Worm (Caenorhabditis elegans) whole organism, L4 larva: Measurements from ENCODE around the gene C24A8.5.

Experiments used
- aly-2 ChIP-seq: sonication (generic microtip); optimal IDR thresholded peaks from 2 replicates; lab custom pipeline; 2018; ENCODE audit warnings: missing biosample characterization, missing genetic modification characterization
- ceh-28 ChIP-seq: fragments of 150-350 bp; optimal IDR thresholded peaks from 2 replicates; lab custom pipeline; 2014; ENCODE audit warnings: missing biosample characterization, missing genetic modification reagents, missing genetic modification characterization
- duxl-1 ChIP-seq: sonication (generic microtip); optimal IDR thresholded peaks from 2 replicates; lab custom pipeline; 2016; ENCODE audit warnings: mild to moderate bottlenecking, missing genetic modification characterization, moderate library complexity, missing compliant biosample characterization; ENCODE audit not compliant: poor library complexity
- lin-38 ChIP-seq: fragments of 200-800 bp; sonication (Bioruptor generic); IDR thresholded peaks from 2 replicates; pipeline ENCODE4 v1.3.6; 2022; ENCODE audit warnings: missing genetic modification reagents, missing genetic modification characterization, missing compliant biosample characterization
- lin-39 ChIP-seq: fragments of 150-350 bp; optimal IDR thresholded peaks from 2 replicates; lab custom pipeline; 2014; ENCODE audit warnings: missing biosample characterization, missing genetic modification reagents, missing genetic modification characterization
- pha-4 ChIP-seq, 2 experiments: fragments of 150-350 bp in 1 of 2; fragments of 200-800 bp in 1 of 2; sonication (Bioruptor generic) in 1 of 2; IDR thresholded peaks in 1 of 2; optimal IDR thresholded peaks in 1 of 2; 2 replicates each; pipeline versions ENCODE4 v1.3.6 to Lab custom; 2014 to 2022; ENCODE audit warnings: missing genetic modification characterization in 2 of 2, missing genetic modification reagents in 2 of 2, missing biosample characterization in 1 of 2, missing compliant biosample characterization in 1 of 2
- php-3 ChIP-seq: fragments of 200-800 bp; sonication (Bioruptor generic); IDR thresholded peaks from 2 replicates; pipeline ENCODE4 v1.3.6; 2022; ENCODE audit warnings: missing genetic modification reagents, missing genetic modification characterization, missing compliant biosample characterization

DNA sequence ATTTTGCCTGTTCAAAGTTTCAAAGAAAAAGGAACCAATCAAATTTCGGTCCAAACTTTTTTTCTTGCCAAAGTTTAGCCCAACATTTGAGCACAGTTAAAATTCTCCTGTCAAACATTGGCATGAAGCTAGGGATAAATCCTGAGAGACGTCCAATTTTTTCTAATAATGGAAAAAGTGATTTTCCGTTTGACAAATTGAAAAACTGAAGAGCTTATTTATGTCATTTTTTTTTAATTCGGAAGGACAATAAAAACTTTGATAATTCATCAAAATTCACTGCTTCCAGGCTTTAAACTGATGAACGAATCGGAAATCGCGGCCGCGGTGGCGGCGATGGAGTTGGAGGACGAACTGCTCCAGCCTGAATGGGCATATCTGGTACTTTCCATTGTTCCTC, 8.2 kb downstream of the C24A8.5 start, which contains the start of gene dop-6:
- TF ChIP-seq aly-2 (tag; lab: Kevin White, UChicago) = no peak
- no peak for TF ChIP-seq lin-39 (tag; lab: Kevin White, UChicago)
- no peak for TF ChIP-seq lin-38 (GFP tag; lab: Robert Waterston, UW)
- TF ChIP-seq duxl-1 = no peak
- TF ChIP-seq pha-4 (GFP tag; IDR thresholded peaks at IDR 0.05; lab: Robert Waterston, UW) = no peak
- TF ChIP-seq pha-4 (tag; optimal IDR thresholded peaks at IDR 0.05; lab: Kevin White, UChicago) = no peak
- no peak for TF ChIP-seq ceh-28 (tag; lab: Kevin White, UChicago)
- TF ChIP-seq php-3 (GFP tag; lab: Robert Waterston, UW) = no peak
